Worm (Caenorhabditis elegans) whole organism, L3 larva: Measurements from ENCODE around the gene ptr-18.

ENCODE experiments used
- ZK546.5 ChIP-seq: sonication (generic microtip); optimal IDR thresholded peaks from 2 replicates; lab custom pipeline; 2017; ENCODE audit warnings: missing biosample characterization, missing genetic modification characterization
- ama-1 ChIP-seq: fragments of 150-350 bp; optimal IDR thresholded peaks from 2 replicates; lab custom pipeline; 2018
- eor-1 ChIP-seq, 2 experiments: fragments of 150-350 bp; optimal IDR thresholded peaks; 2 replicates each; lab custom pipeline; 2014 to 2018; ENCODE audit warnings: missing biosample characterization in 2 of 2, missing genetic modification characterization in 2 of 2
- lin-39 ChIP-seq: fragments of 150-350 bp; optimal IDR thresholded peaks from 2 replicates; lab custom pipeline; 2018; ENCODE audit warnings: missing biosample characterization, missing genetic modification reagents, missing genetic modification characterization
- nhr-12 ChIP-seq: fragments of 150-350 bp; optimal IDR thresholded peaks from 2 replicates; lab custom pipeline; 2014; ENCODE audit warnings: missing biosample characterization, missing genetic modification characterization
- nhr-28 ChIP-seq: fragments of 150-350 bp; optimal IDR thresholded peaks from 2 replicates; lab custom pipeline; 2014; ENCODE audit warnings: missing biosample characterization, missing genetic modification characterization
- nhr-67 ChIP-seq: fragments of 150-350 bp; optimal IDR thresholded peaks from 2 replicates; lab custom pipeline; 2014; ENCODE audit warnings: missing biosample characterization, missing genetic modification characterization
- nhr-77 ChIP-seq: fragments of 150-350 bp; optimal IDR thresholded peaks from 2 replicates; lab custom pipeline; 2014; ENCODE audit warnings: missing biosample characterization, missing genetic modification characterization
- pha-4 ChIP-seq: fragments of 150-350 bp; optimal IDR thresholded peaks from 2 replicates; lab custom pipeline; 2014; ENCODE audit warnings: missing biosample characterization, missing genetic modification reagents, missing genetic modification characterization

- TF ChIP-seq eor-1 (tag; optimal IDR thresholded peaks at IDR 0.05; lab: Kevin White, UChicago) (no peak), nhr-28 (tag; lab: Kevin White, UChicago) (no peak), ama-1 (lab: Kevin White, UChicago) (peak; percentile 61), nhr-77 (tag; lab: Kevin White, UChicago) (no peak), lin-39 (tag; lab: Kevin White, UChicago) (no peak), nhr-12 (tag; lab: Kevin White, UChicago) (no peak), pha-4 (no peak), nhr-67 (tag; lab: Kevin White, UChicago) (no peak), ZK546.5 (tag; lab: Kevin White, UChicago) (no peak)
Observed at ce11 chrII:12995322-12995721, 30.0 kb downstream of the ptr-18 start.
